Worm (Caenorhabditis elegans): ENCODE data around the gene cdl-1.

Gene cdl-1

DNA sequence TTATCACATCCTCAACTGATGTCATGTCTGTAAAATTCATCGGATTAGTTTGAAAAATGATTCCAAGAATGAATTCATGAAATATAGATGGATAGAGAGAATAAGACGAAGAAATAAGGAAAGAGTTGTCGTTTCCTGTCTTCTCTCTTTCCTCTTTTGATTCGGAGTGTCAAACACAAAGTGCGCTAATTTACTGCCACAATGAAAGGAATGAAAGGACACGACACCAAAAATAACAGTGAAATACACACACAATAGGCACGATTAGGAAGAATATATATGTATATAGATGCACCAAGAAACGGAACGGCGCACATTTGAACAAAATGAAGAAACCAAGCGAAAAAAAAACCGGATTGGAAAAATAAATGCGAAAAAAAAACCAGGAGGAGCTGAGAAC is 43.8 kb downstream of the cdl-1 start, which contains the start of gene VM106R.1:
Gene VM106R.1 (minus strand): TSS at position 101 of the 400 bp plus-strand sequence.
- TF ChIP-seq nhr-76 (tag; optimal IDR thresholded peaks at IDR 0.05): no peak
- TF ChIP-seq lin-15B (tag; optimal IDR thresholded peaks at IDR 0.05): no peak

DNA sequence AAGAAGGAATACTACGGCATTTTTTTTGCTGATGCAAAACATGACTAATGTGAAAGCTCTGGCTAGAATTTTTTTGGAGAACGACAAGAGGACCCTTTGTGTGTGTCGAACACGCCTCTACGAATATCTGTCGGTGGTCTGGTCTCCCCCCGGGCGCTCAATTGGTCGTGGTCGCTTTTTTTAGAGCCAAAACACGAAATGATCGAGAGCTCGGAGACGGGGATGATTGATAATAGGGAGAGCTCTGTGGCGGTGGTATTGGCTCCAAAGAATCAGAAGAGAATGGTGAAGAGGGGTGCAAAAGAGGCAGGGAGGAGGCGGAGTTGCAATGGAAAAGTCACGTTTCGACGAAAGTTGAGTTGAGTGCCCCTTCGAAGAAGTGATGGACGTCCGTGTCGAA is 44.3 kb downstream of the cdl-1 start:
- TF ChIP-seq ceh-16 (tag; optimal IDR thresholded peaks at IDR 0.05) (no peak), lin-39 (tag; optimal IDR thresholded peaks at IDR 0.05) (peak; percentile 84), nhr-67 (tag; optimal IDR thresholded peaks at IDR 0.05) (no peak), nfya-1 (tag; optimal IDR thresholded peaks at IDR 0.05; ENCODE audit: insufficient read depth) (peak; percentile 24), jun-1 (tag; optimal IDR thresholded peaks at IDR 0.05) (no peak), egl-5 (tag; optimal IDR thresholded peaks at IDR 0.05) (no peak)

DNA sequence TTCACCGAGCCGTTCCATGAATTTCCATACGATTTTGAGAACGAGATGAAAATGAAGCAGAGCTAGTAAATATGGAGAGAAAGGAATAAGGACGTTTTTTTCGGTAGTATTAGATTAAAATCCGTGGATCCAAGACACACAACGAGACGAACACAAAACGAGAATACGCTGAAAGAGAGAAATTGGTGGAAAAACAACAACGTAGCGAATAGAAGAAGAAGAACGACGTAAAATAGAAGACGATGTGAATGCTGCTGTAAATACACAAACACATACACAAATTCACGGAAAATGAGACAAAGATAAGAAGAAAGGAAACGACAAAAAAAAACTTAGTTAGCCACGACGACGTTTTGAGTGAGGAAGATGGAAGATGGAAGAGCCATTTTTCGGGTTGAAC is 49.5 kb downstream of the cdl-1 start:
- TF ChIP-seq nhr-237 (tag; optimal IDR thresholded peaks at IDR 0.05): no peak
- TF ChIP-seq nhr-23 (tag; optimal IDR thresholded peaks at IDR 0.05): no peak
- no peak for TF ChIP-seq mml-1 (tag; optimal IDR thresholded peaks at IDR 0.05)
- TF ChIP-seq lsy-12 (tag; optimal IDR thresholded peaks at IDR 0.05): no peak
- no peak for TF ChIP-seq fos-1 (tag; optimal IDR thresholded peaks at IDR 0.05)
- no peak for TF ChIP-seq zag-1 (tag; optimal IDR thresholded peaks at IDR 0.05)
- no peak for TF ChIP-seq skn-1 (tag; optimal IDR thresholded peaks at IDR 0.05)
- TF ChIP-seq nhr-11 (tag; optimal IDR thresholded peaks at IDR 0.05): no peak
- no peak for TF ChIP-seq ceh-28 (tag; optimal IDR thresholded peaks at IDR 0.05)
- no peak for TF ChIP-seq hmg-11 (tag; optimal IDR thresholded peaks at IDR 0.05)
- TF ChIP-seq nhr-25 (tag; optimal IDR thresholded peaks at IDR 0.05): no peak
- no peak for TF ChIP-seq elt-1 (tag; optimal IDR thresholded peaks at IDR 0.05)
- no peak for TF ChIP-seq nfya-1 (tag; optimal IDR thresholded peaks at IDR 0.05; ENCODE audit: insufficient read depth)
- no peak for TF ChIP-seq lin-39 (tag; optimal IDR thresholded peaks at IDR 0.05)
